Fruit fly (Drosophila melanogaster): Measurements from ENCODE around the gene CG33189.

The CG33189 gene

DNA sequence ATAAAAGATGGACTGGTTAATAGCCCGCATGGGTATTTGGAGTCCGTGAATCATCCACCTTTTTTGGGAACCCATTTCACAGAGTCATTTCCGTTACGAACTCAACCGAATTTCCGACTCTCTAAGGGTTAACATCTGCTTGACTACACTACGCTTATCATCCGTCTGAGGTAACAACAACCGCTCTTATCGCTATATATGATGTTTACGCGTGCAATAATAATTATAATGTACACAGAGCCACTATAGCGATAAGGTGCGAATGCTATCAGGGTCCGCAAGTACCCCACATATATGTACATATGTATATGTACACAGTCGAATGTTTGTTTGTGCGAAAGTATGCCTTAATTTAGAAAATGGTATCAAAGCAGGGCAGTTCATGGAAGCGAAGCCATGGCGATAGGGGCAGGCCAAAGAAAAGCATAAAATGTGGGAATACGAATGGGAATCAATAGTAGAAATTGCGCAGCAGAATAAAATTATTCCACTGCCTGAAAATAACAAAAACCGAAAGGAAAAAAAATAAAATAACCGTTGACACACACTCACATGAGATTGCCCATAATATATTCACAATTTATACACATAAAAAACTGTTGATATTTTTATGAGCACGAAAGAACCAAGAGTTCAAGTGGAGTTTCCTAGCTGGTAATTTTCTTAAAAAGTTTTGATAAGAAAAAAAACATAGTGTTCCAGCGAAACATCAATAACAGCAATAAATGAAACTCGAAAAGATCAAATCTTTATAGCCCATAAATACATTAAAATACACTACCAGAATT lies 30.0 kb upstream of the CG33189 start (continued):
- TF ChIP-seq CoRest (tag; optimal IDR thresholded peaks at IDR 0.05) (peak; percentile 57), CG6791 (GFP tag; IDR thresholded peaks at IDR 0.05; ENCODE audit: partially characterized antibody) (no peak), CG7839 (tag; optimal IDR thresholded peaks at IDR 0.05) (peak; percentile 75), CG2678 (tag; optimal IDR thresholded peaks at IDR 0.05) (peak; percentile 82), CG3995 (GFP tag; optimal IDR thresholded peaks at IDR 0.05) (peak; percentile 29), CG18599 (GFP tag; optimal IDR thresholded peaks at IDR 0.05) (peak; percentile 91), lov (optimal IDR thresholded peaks at IDR 0.05) (no peak), lov (GFP tag; IDR thresholded peaks at IDR 0.05) (peak; percentile 89; the same call in 2 of the 3 replicates), CG17912 (GFP tag; optimal IDR thresholded peaks at IDR 0.05) (peak; percentile 98), Atf6 (GFP tag; IDR thresholded peaks at IDR 0.05) (peak; percentile 85), Opbp (GFP tag; IDR thresholded peaks at IDR 0.05; ENCODE audit: partially characterized antibody) (no peak), Spps (tag; optimal IDR thresholded peaks at IDR 0.05) (peak; percentile 33), yki (optimal IDR thresholded peaks at IDR 0.05) (no peak), CG15011 (GFP tag; optimal IDR thresholded peaks at IDR 0.05) (peak; percentile 81), Lpt (GFP tag; optimal IDR thresholded peaks at IDR 0.05) (no peak), CG17568 (GFP tag; optimal IDR thresholded peaks at IDR 0.05) (peak; percentile 96), pnt (GFP tag; optimal IDR thresholded peaks at IDR 0.05) (peak; percentile 63), CG11456 (GFP tag; IDR thresholded peaks at IDR 0.05) (0 out of 3 replicates have a peak, but pooled peaks have one; percentile 38), Taf1 (GFP tag; IDR thresholded peaks at IDR 0.05) (0 out of 2 replicates have a peak, but pooled peaks have one; percentile 44), CG17359 (tag; optimal IDR thresholded peaks at IDR 0.05) (peak; percentile 91), CG15601 (tag; optimal IDR thresholded peaks at IDR 0.05) (peak; percentile 96), dmrt11E (tag; optimal IDR thresholded peaks at IDR 0.05) (peak; percentile 77), CG9797 (GFP tag; optimal IDR thresholded peaks at IDR 0.05) (peak; percentile 2), CG17612 (GFP tag; IDR thresholded peaks at IDR 0.05) (no peak; the same call in 1 of the 2 replicates), Neu2 (GFP tag; optimal IDR thresholded peaks at IDR 0.05; ENCODE audit: borderline replicate concordance) (no peak), mam (GFP tag; optimal IDR thresholded peaks at IDR 0.05) (peak; percentile 69), twi (tag; optimal IDR thresholded peaks at IDR 0.05) (peak; percentile 80), ssp (GFP tag; IDR thresholded peaks at IDR 0.05) (no peak), sna (GFP tag; IDR thresholded peaks at IDR 0.05; ENCODE audit: partially characterized antibody) (no peak), CG16815 (GFP tag; optimal IDR thresholded peaks at IDR 0.05) (no peak), Pdp1 (GFP tag; optimal IDR thresholded peaks at IDR 0.05) (peak in 1 of 2 experiments; percentile 95), pros (GFP tag; optimal IDR thresholded peaks at IDR 0.05) (peak; percentile 78), Dfd (GFP tag; optimal IDR thresholded peaks at IDR 0.05) (no peak), Nf-YC (tag; optimal IDR thresholded peaks at IDR 0.05) (peak; percentile 67), CG32532 (GFP tag; IDR thresholded peaks at IDR 0.05) (peak; percentile 84), Doc3 (GFP tag; IDR thresholded peaks at IDR 0.05; ENCODE audit: partially characterized antibody) (no peak), Fer2 (tag; optimal IDR thresholded peaks at IDR 0.05) (peak; percentile 76), CG6854 (GFP tag; optimal IDR thresholded peaks at IDR 0.05) (peak; percentile 82), CG8281 (tag; optimal IDR thresholded peaks at IDR 0.05) (peak; percentile 71), zen (tag; optimal IDR thresholded peaks at IDR 0.05) (peak; percentile 32), kay (GFP tag; optimal IDR thresholded peaks at IDR 0.05) (peak; percentile 43), CG18764 (GFP tag; optimal IDR thresholded peaks at IDR 0.05) (peak; percentile 89), unpg (GFP tag; optimal IDR thresholded peaks at IDR 0.05) (peak; percentile 83), HHEX (GFP tag; optimal IDR thresholded peaks at IDR 0.05) (peak; percentile 93), gro (GFP tag; optimal IDR thresholded peaks at IDR 0.05) (peak; percentile 88), ttk (GFP tag; IDR thresholded peaks at IDR 0.05) (no peak; the same call in 1 of the 2 replicates), CG33557 (GFP tag; optimal IDR thresholded peaks at IDR 0.05) (peak; percentile 89), dan (GFP tag; IDR thresholded peaks at IDR 0.05) (no peak)

All from whole organism, embryonic.